Worm (Caenorhabditis elegans) whole organism, L4 larva: ENCODE data around the gene T23F11.2.

Experiments used
- F10B5.3 ChIP-seq: sonication (generic microtip); optimal IDR thresholded peaks from 2 replicates; lab custom pipeline; 2016; ENCODE audit warnings: mild to moderate bottlenecking, missing genetic modification characterization, missing compliant biosample characterization
- F44E2.7 ChIP-seq: fragments of 200-800 bp; sonication (Bioruptor generic); IDR thresholded peaks from 2 replicates; pipeline ENCODE4 v2.1.2; 2022; ENCODE audit warnings: missing genetic modification characterization, missing compliant biosample characterization
- Y105C5A.15 ChIP-seq: fragments of 200-800 bp; sonication (Bioruptor generic); IDR thresholded peaks from 2 replicates; pipeline ENCODE4 v1.3.6; 2022; ENCODE audit warnings: missing genetic modification characterization, missing compliant biosample characterization
- Y48G9A.11 ChIP-seq: fragments of 200-800 bp; sonication (Bioruptor generic); IDR thresholded peaks from 2 replicates; pipeline ENCODE4 v1.3.6; 2022; ENCODE audit warnings: missing genetic modification reagents, missing genetic modification characterization, missing compliant biosample characterization
- ZK546.5 ChIP-seq, 2 experiments: sonication (generic microtip); optimal IDR thresholded peaks; 2 replicates each; lab custom pipeline; 2017; ENCODE audit warnings: missing biosample characterization in 2 of 2, missing genetic modification characterization in 2 of 2
- aha-1 ChIP-seq: fragments of 150-350 bp; peaks from one replicate; lab custom pipeline; 2014; ENCODE audit warnings: missing biosample characterization, missing genetic modification characterization
- ces-1 ChIP-seq: fragments of 150-350 bp; sonication (generic microtip); optimal IDR thresholded peaks from 4 replicates; lab custom pipeline; 2014; ENCODE audit warnings: missing biosample characterization, missing genetic modification reagents, missing genetic modification characterization
- ctbp-1 ChIP-seq: fragments of 200-800 bp; sonication (Bioruptor generic); IDR thresholded peaks from 2 replicates; pipeline ENCODE4 v1.3.6; 2022; ENCODE audit warnings: missing genetic modification reagents, missing genetic modification characterization, missing compliant biosample characterization
- daf-12 ChIP-seq: fragments of 150-350 bp; optimal IDR thresholded peaks from 2 replicates; lab custom pipeline; 2014; ENCODE audit warnings: missing biosample characterization, missing genetic modification reagents, missing genetic modification characterization
- daf-16 ChIP-seq, 3 experiments: sonication (generic microtip); optimal IDR thresholded peaks; 2 replicates each; lab custom pipeline; 2016 to 2017; ENCODE audit warnings: missing genetic modification characterization in 3 of 3, missing genetic modification reagents in 3 of 3, mild to moderate bottlenecking in 2 of 3, missing compliant biosample characterization in 2 of 3, missing biosample characterization in 1 of 3, moderate library complexity in 1 of 3
- daf-8 ChIP-seq: fragments of 200-800 bp; sonication (Bioruptor generic); IDR thresholded peaks from 2 replicates; pipeline ENCODE4 v1.3.6; 2022; ENCODE audit warnings: missing genetic modification characterization, missing compliant biosample characterization
- dmd-6 ChIP-seq: fragments of 200-800 bp; sonication (Bioruptor generic); IDR thresholded peaks from 2 replicates; pipeline ENCODE4 v1.3.6; 2022; ENCODE audit warnings: missing genetic modification reagents, missing genetic modification characterization, missing compliant biosample characterization
- egl-27 ChIP-seq: sonication (generic microtip); optimal IDR thresholded peaks from 3 replicates; lab custom pipeline; 2017; ENCODE audit warnings: missing biosample characterization, missing genetic modification reagents, missing genetic modification characterization
- fkh-10 ChIP-seq: fragments of 150-350 bp; optimal IDR thresholded peaks from 2 replicates; lab custom pipeline; 2014; ENCODE audit warnings: missing biosample characterization, missing genetic modification reagents, missing genetic modification characterization
- fos-1 ChIP-seq: fragments of 150-350 bp; optimal IDR thresholded peaks from 2 replicates; lab custom pipeline; 2014; ENCODE audit warnings: missing biosample characterization, missing genetic modification characterization
- gei-8 ChIP-seq: fragments of 200-800 bp; sonication (Bioruptor generic); optimal IDR thresholded peaks from 2 replicates; lab custom pipeline; 2018; ENCODE audit warnings: mild to moderate bottlenecking, missing genetic modification characterization, missing compliant biosample characterization
- hlh-11 ChIP-seq: fragments of 200-800 bp; sonication (Bioruptor generic); optimal IDR thresholded peaks from 2 replicates; lab custom pipeline; 2018; ENCODE audit warnings: mild to moderate bottlenecking, missing genetic modification characterization, missing compliant biosample characterization
- hmg-1.1 ChIP-seq: fragments of 200-800 bp; sonication (Bioruptor generic); IDR thresholded peaks from 2 replicates; pipeline ENCODE4 v1.3.6; 2022; ENCODE audit warnings: missing genetic modification reagents, missing genetic modification characterization, missing compliant biosample characterization
- jun-1 ChIP-seq: fragments of 150-350 bp; optimal IDR thresholded peaks from 2 replicates; lab custom pipeline; 2014; ENCODE audit warnings: missing biosample characterization, missing genetic modification reagents, missing genetic modification characterization
- lim-7 ChIP-seq: fragments of 200-800 bp; sonication (Bioruptor generic); IDR thresholded peaks from 2 replicates; pipeline ENCODE4 v1.3.6; 2022; ENCODE audit warnings: missing genetic modification characterization, missing compliant biosample characterization
- lin-1 ChIP-seq: fragments of 200-800 bp; sonication (Bioruptor generic); IDR thresholded peaks from 2 replicates; pipeline ENCODE4 v1.3.6; 2022; ENCODE audit warnings: missing genetic modification reagents, missing genetic modification characterization, missing compliant biosample characterization
- lin-29 ChIP-seq: fragments of 200-800 bp; sonication (Bioruptor generic); IDR thresholded peaks from 2 replicates; pipeline ENCODE4 v1.3.6; 2022; ENCODE audit warnings: missing genetic modification reagents, missing genetic modification characterization, missing compliant biosample characterization
- lin-38 ChIP-seq: fragments of 200-800 bp; sonication (Bioruptor generic); IDR thresholded peaks from 2 replicates; pipeline ENCODE4 v1.3.6; 2022; ENCODE audit warnings: missing genetic modification reagents, missing genetic modification characterization, missing compliant biosample characterization
- mdl-1 ChIP-seq, 2 experiments: fragments of 150-350 bp in 1 of 2; sonication (generic microtip) in 1 of 2; optimal IDR thresholded peaks; 2 replicates each; lab custom pipeline; 2014 to 2017; ENCODE audit warnings: missing biosample characterization in 2 of 2, missing genetic modification characterization in 2 of 2
- mdt-29 ChIP-seq: fragments of 200-800 bp; sonication (Bioruptor generic); IDR thresholded peaks from 2 replicates; pipeline ENCODE4 v1.3.6; 2022; ENCODE audit warnings: missing genetic modification reagents, missing genetic modification characterization, missing compliant biosample characterization
- mes-2 ChIP-seq: sonication (generic microtip); optimal IDR thresholded peaks from 2 replicates; lab custom pipeline; 2016; ENCODE audit warnings: missing genotype, mild to moderate bottlenecking, missing genetic modification characterization, missing compliant biosample characterization; ENCODE audit not compliant: poor library complexity, severe bottlenecking
- mxl-3 ChIP-seq: fragments of 200-800 bp; sonication (Bioruptor generic); optimal IDR thresholded peaks from 2 replicates; lab custom pipeline; 2018; ENCODE audit warnings: mild to moderate bottlenecking, missing genetic modification characterization, missing compliant biosample characterization
- nhr-10 ChIP-seq: fragments of 150-350 bp; optimal IDR thresholded peaks from 2 replicates; lab custom pipeline; 2014; ENCODE audit warnings: missing biosample characterization, missing genetic modification characterization
- nhr-102 ChIP-seq: sonication (generic microtip); optimal IDR thresholded peaks from 2 replicates; lab custom pipeline; 2016; ENCODE audit warnings: mild to moderate bottlenecking, missing genetic modification characterization, moderate library complexity, missing compliant biosample characterization
- nhr-25 ChIP-seq: sonication (generic microtip); optimal IDR thresholded peaks from 2 replicates; lab custom pipeline; 2017; ENCODE audit warnings: missing genetic modification characterization, mild to moderate bottlenecking, missing compliant biosample characterization, antibody characterized with exemption, moderate library complexity, borderline replicate concordance; ENCODE audit not compliant: insufficient read depth
- nhr-28 ChIP-seq: fragments of 150-350 bp; optimal IDR thresholded peaks from 2 replicates; lab custom pipeline; 2014; ENCODE audit warnings: missing biosample characterization, missing genetic modification characterization
- nhr-76 ChIP-seq: fragments of 150-350 bp; optimal IDR thresholded peaks from 2 replicates; lab custom pipeline; 2014; ENCODE audit warnings: missing biosample characterization, missing genetic modification characterization
- nhr-77 ChIP-seq: fragments of 150-350 bp; optimal IDR thresholded peaks from 2 replicates; lab custom pipeline; 2014; ENCODE audit warnings: missing biosample characterization, missing genetic modification characterization
- pqm-1 ChIP-seq: sonication (generic microtip); optimal IDR thresholded peaks from 2 replicates; lab custom pipeline; 2017; ENCODE audit warnings: missing biosample characterization, missing genetic modification characterization
- rbr-2 ChIP-seq: sonication (generic microtip); optimal IDR thresholded peaks from 2 replicates; lab custom pipeline; 2016; ENCODE audit warnings: missing genotype, missing genetic modification characterization, missing compliant biosample characterization
- saeg-2 ChIP-seq: fragments of 200-800 bp; sonication (Bioruptor generic); IDR thresholded peaks from 2 replicates; pipeline ENCODE4 v1.3.6; 2022; ENCODE audit warnings: missing genetic modification reagents, missing genetic modification characterization, missing compliant biosample characterization
- set-16 ChIP-seq: fragments of 200-800 bp; sonication (Bioruptor generic); IDR thresholded peaks from 2 replicates; pipeline ENCODE4 v1.3.6; 2022; ENCODE audit warnings: missing genetic modification reagents, missing genetic modification characterization, missing compliant biosample characterization
- skn-1 ChIP-seq: fragments of 150-350 bp; optimal IDR thresholded peaks from 2 replicates; lab custom pipeline; 2014; ENCODE audit warnings: missing biosample characterization, missing genetic modification characterization
- snpc-1.2 ChIP-seq: fragments of 200-800 bp; sonication (Bioruptor generic); IDR thresholded peaks from 2 replicates; pipeline ENCODE4 v1.3.6; 2022; ENCODE audit warnings: missing genetic modification reagents, missing genetic modification characterization, missing compliant biosample characterization
- snpc-4 ChIP-seq: fragments of 150-350 bp; optimal IDR thresholded peaks from 2 replicates; lab custom pipeline; 2014; ENCODE audit warnings: missing biosample characterization, missing genetic modification characterization
- spr-1 ChIP-seq: sonication (generic microtip); optimal IDR thresholded peaks from 2 replicates; lab custom pipeline; 2016; ENCODE audit warnings: mild to moderate bottlenecking, missing genetic modification characterization, missing compliant biosample characterization
- tra-1 ChIP-seq: fragments of 200-800 bp; sonication (Bioruptor generic); IDR thresholded peaks from 2 replicates; pipeline ENCODE4 v1.3.6; 2022; ENCODE audit warnings: missing genetic modification reagents, missing genetic modification characterization, missing compliant biosample characterization
- unc-62 ChIP-seq, 3 experiments: fragments of 150-350 bp in 1 of 3; sonication (generic microtip); optimal IDR thresholded peaks in 2 of 3; peaks in 1 of 3; 1 replicate in 1 of 3; 2 replicates in 2 of 3; lab custom pipeline; 2014 to 2017; ENCODE audit warnings: missing biosample characterization in 3 of 3, missing genetic modification characterization in 3 of 3, missing genetic modification reagents in 3 of 3, missing genotype in 1 of 3
- zag-1 ChIP-seq: fragments of 150-350 bp; optimal IDR thresholded peaks from 2 replicates; lab custom pipeline; 2014; ENCODE audit warnings: missing biosample characterization, missing genetic modification characterization
- zfp-3 ChIP-seq: fragments of 200-800 bp; sonication (Bioruptor generic); conservative IDR thresholded peaks from 2 replicates; pipeline ENCODE4 v1.3.6; 2022; ENCODE audit warnings: missing genetic modification reagents, missing genetic modification characterization, missing compliant biosample characterization
- zip-11 ChIP-seq: fragments of 200-800 bp; sonication (Bioruptor generic); IDR thresholded peaks from 2 replicates; pipeline ENCODE4 v1.3.6; 2022; ENCODE audit warnings: missing genetic modification characterization, missing compliant biosample characterization

The T23F11.2 gene

DNA sequence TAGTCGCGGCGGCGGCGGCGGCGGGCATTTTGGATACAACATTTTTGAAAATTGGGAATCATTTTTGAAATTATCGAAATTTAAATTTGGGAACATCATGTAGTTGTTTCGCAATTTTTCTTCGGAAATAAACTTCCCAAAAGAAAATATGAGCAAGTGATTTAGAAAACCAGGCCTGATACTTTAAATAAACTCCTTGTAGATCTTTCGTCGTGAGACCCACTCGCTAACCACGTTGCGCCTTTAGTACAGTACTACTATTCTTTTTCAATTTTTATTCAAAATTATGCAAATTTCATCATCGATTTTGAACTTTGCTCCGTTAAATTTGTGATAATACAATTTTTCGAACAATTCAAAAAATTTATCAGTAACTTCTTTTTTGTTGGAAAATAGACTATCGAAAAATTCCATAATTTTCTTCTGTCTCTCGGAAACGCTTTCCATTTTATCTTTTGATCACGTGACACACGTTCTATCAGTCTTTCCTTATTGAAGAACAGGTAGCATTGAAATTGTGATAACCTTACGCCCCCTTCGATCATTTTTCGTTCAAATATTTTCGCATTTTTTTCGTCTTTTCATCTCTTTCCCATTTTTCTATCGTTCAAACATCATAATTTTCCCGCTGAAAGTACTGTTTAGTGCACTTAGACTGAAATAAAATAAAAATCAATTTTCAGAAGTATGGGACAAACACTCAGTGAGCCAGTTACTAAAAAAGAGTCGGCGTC is 5.3 kb downstream of the T23F11.2 start, which contains the start of gene ppm-2 (continued):
- TF ChIP-seq zag-1 (tag; lab: Kevin White, UChicago) (no peak), dmd-6 (GFP tag; lab: Robert Waterston, UW) (peak; percentile 77), lin-29 (GFP tag; lab: Robert Waterston, UW) (no peak), hlh-11 (tag; lab: Kevin White, UChicago) (peak; percentile 24), fkh-10 (GFP tag; lab: Kevin White, UChicago) (no peak), tra-1 (GFP tag; lab: Robert Waterston, UW) (0 out of 2 replicates have a peak, but pooled peaks have one; percentile 9), daf-16 (GFP tag; optimal IDR thresholded peaks at IDR 0.05; lab: Kevin White, UChicago) (no peak), daf-16 (tag; optimal IDR thresholded peaks at IDR 0.05; lab: Kevin White, UChicago) (peak; percentile 43), gei-8 (GFP tag; lab: Kevin White, UChicago) (no peak)
- TF ChIP-seq, all 104 proteins: peak for 18

DNA sequence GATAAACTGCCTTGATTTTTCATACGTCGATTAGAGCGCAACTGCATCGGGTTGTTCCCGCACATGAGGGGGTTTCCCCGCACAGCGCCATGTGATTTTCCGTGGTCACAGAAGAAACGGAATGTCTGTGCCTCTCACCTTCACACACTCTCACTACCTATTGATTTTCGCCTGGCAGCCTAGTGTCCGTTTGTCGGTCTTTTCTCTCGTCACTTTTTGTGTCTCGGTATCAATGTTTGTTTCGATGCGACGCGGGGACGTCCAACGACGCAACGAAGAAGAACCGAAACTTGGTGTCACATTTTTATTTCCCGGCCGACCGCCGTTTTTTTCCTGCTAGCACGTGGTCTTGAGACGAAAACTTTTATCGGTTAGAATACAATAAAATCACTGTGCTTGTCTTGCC is 5.9 kb downstream of the T23F11.2 start:
- TF ChIP-seq set-16 (GFP tag; lab: Robert Waterston, UW) (peak; percentile 80), zip-11 (GFP tag; lab: Robert Waterston, UW) (no peak), rbr-2 (peak; percentile 94), nhr-77 (tag; lab: Kevin White, UChicago) (peak; percentile 97), mes-2 (tag; lab: Kevin White, UChicago) (peak; percentile 78), F10B5.3 (tag; lab: Kevin White, UChicago) (no peak), lin-1 (GFP tag; lab: Robert Waterston, UW) (peak; percentile 88), mdl-1 (tag; optimal IDR thresholded peaks at IDR 0.05; lab: Kevin White, UChicago) (peak; percentile 100), lin-38 (GFP tag; lab: Robert Waterston, UW) (peak; percentile 90), pqm-1 (tag; lab: Kevin White, UChicago) (peak; percentile 39), daf-16 (GFP tag; optimal IDR thresholded peaks at IDR 0.05; lab: Kevin White, UChicago) (peak; percentile 54 to 75), daf-16 (tag; optimal IDR thresholded peaks at IDR 0.05; lab: Kevin White, UChicago) (peak; percentile 77), nhr-102 (peak; percentile 93), snpc-1.2 (GFP tag; lab: Robert Waterston, UW) (no peak), zfp-3 (GFP tag; lab: Robert Waterston, UW) (0 out of 2 replicates have a peak, but pooled peaks have one; percentile 39), snpc-4 (no peak), jun-1 (tag; lab: Kevin White, UChicago) (peak; percentile 72), nhr-10 (tag; lab: Kevin White, UChicago) (peak; percentile 86), daf-12 (tag; lab: Kevin White, UChicago) (no peak), egl-27 (tag; lab: Kevin White, UChicago) (peak; percentile 49), Y48G9A.11 (no peak), mxl-3 (GFP tag; lab: Kevin White, UChicago) (peak; percentile 100), fos-1 (tag; lab: Kevin White, UChicago) (no peak), skn-1 (tag; lab: Kevin White, UChicago) (no peak), hmg-1.1 (GFP tag; lab: Robert Waterston, UW) (peak; percentile 86), nhr-25 (tag; lab: Kevin White, UChicago) (peak; percentile 77), Y105C5A.15 (GFP tag; lab: Robert Waterston, UW) (peak; percentile 76; the same call in 1 of the 2 replicates), nhr-76 (tag; lab: Kevin White, UChicago) (peak; percentile 53), lim-7 (no peak), ctbp-1 (peak; percentile 78), ces-1 (GFP tag; lab: Kevin White, UChicago) (no peak), tra-1 (GFP tag; lab: Robert Waterston, UW) (peak; percentile 90), nhr-28 (tag; lab: Kevin White, UChicago) (peak; percentile 97), unc-62 (GFP tag; optimal IDR thresholded peaks at IDR 0.05 in 1 of 2; lab: Kevin White, UChicago) (peak in 1 of 2 experiments; percentile 99), unc-62 (tag; optimal IDR thresholded peaks at IDR 0.05; lab: Kevin White, UChicago) (no peak), spr-1 (peak; percentile 78), daf-8 (GFP tag; lab: Robert Waterston, UW) (no peak), aha-1 (tag; lab: Kevin White, UChicago) (peak; percentile 99), saeg-2 (GFP tag; lab: Robert Waterston, UW) (peak; percentile 81), F44E2.7 (GFP tag; lab: Robert Waterston, UW) (no peak), mdt-29 (peak; percentile 82), ZK546.5 (tag; optimal IDR thresholded peaks at IDR 0.05; lab: Kevin White, UChicago) (no peak)
